Worm (Caenorhabditis elegans) whole organism, L1 larva: ENCODE measurements around the gene ugt-20.
A peak's percentile ranks its signal among the peaks of the same experiment; 100 is the strongest.

ENCODE experiments used
- blmp-1 ChIP-seq: fragments of 150-350 bp; optimal IDR thresholded peaks from 2 replicates; lab custom pipeline; 2014; ENCODE audit warnings: missing biosample characterization, missing genetic modification characterization
- dpl-1 ChIP-seq, 3 experiments: fragments of 150-350 bp in 2 of 3; sonication (generic microtip) in 1 of 3; optimal IDR thresholded peaks; 2 replicates each; lab custom pipeline; 2014 to 2017; ENCODE audit warnings: missing biosample characterization in 3 of 3, missing genetic modification characterization in 3 of 3, missing genetic modification reagents in 3 of 3
- isw-1 ChIP-seq: fragments of 200-800 bp; sonication (Bioruptor generic); IDR thresholded peaks from 2 replicates; pipeline ENCODE4 v1.3.6; 2022; ENCODE audit warnings: missing genetic modification characterization, missing compliant biosample characterization
- jun-1 ChIP-seq: fragments of 150-350 bp; optimal IDR thresholded peaks from 2 replicates; lab custom pipeline; 2014; ENCODE audit warnings: missing biosample characterization, missing genetic modification reagents, missing genetic modification characterization
- lsy-2 ChIP-seq, 2 experiments: fragments of 150-350 bp; optimal IDR thresholded peaks; 2 replicates each; lab custom pipeline; 2014; ENCODE audit warnings: missing biosample characterization in 2 of 2, missing genetic modification characterization in 2 of 2

- no peak for TF ChIP-seq dpl-1 (GFP tag; optimal IDR thresholded peaks at IDR 0.05; lab: Kevin White, UChicago)
- no peak for TF ChIP-seq blmp-1 (tag; lab: Kevin White, UChicago)
- no peak for TF ChIP-seq isw-1 (GFP tag; lab: Robert Waterston, UW)
- TF ChIP-seq lsy-2 (tag; optimal IDR thresholded peaks at IDR 0.05; lab: Kevin White, UChicago) = peak in 1 of 2 experiments; percentile 33
- no peak for TF ChIP-seq jun-1 (tag; lab: Kevin White, UChicago)
Observed at ce11 chrIV:6060912-6061311, 22.5 kb downstream of the ugt-20 start.
